Worm (Caenorhabditis elegans) whole organism, L4 larva: ENCODE measurements around the gene ech-9.

Source experiments
- R02D3.7 ChIP-seq: fragments of 150-350 bp; sonication (generic microtip); optimal IDR thresholded peaks from 3 replicates; lab custom pipeline; 2014; ENCODE audit warnings: missing biosample characterization, missing genetic modification characterization
- T26A8.4 ChIP-seq: fragments of 200-800 bp; sonication (Bioruptor generic); IDR thresholded peaks from 2 replicates; pipeline ENCODE4 v1.3.6; 2022; ENCODE audit warnings: missing genetic modification characterization, missing compliant biosample characterization
- Y5F2A.4 ChIP-seq: fragments of 200-800 bp; sonication (Bioruptor generic); optimal IDR thresholded peaks from 2 replicates; lab custom pipeline; 2018; ENCODE audit warnings: mild to moderate bottlenecking, missing genetic modification characterization, missing compliant biosample characterization
- Y75B8A.6 ChIP-seq: fragments of 200-800 bp; sonication (Bioruptor generic); IDR thresholded peaks from 2 replicates; pipeline ENCODE4 v1.3.6; 2022; ENCODE audit warnings: missing genetic modification reagents, missing genetic modification characterization, missing compliant biosample characterization
- ZK337.2 ChIP-seq: fragments of 200-800 bp; sonication (Bioruptor generic); IDR thresholded peaks from 2 replicates; pipeline ENCODE4 v1.3.6; 2022; ENCODE audit warnings: missing genetic modification reagents, missing genetic modification characterization, missing compliant biosample characterization
- aha-1 ChIP-seq: fragments of 150-350 bp; peaks from one replicate; lab custom pipeline; 2014; ENCODE audit warnings: missing biosample characterization, missing genetic modification characterization
- aly-2 ChIP-seq: sonication (generic microtip); optimal IDR thresholded peaks from 2 replicates; lab custom pipeline; 2018; ENCODE audit warnings: missing biosample characterization, missing genetic modification characterization
- ceh-44 ChIP-seq: fragments of 200-800 bp; sonication (Bioruptor generic); IDR thresholded peaks from 2 replicates; pipeline ENCODE4 v1.3.6; 2022; ENCODE audit warnings: missing genetic modification reagents, missing genetic modification characterization, missing compliant biosample characterization
- ces-1 ChIP-seq: fragments of 150-350 bp; sonication (generic microtip); optimal IDR thresholded peaks from 4 replicates; lab custom pipeline; 2014; ENCODE audit warnings: missing biosample characterization, missing genetic modification reagents, missing genetic modification characterization
- daf-16 ChIP-seq, 3 experiments: sonication (generic microtip); optimal IDR thresholded peaks; 2 replicates each; lab custom pipeline; 2016 to 2017; ENCODE audit warnings: missing genetic modification characterization in 3 of 3, missing genetic modification reagents in 3 of 3, mild to moderate bottlenecking in 2 of 3, missing compliant biosample characterization in 2 of 3, missing biosample characterization in 1 of 3, moderate library complexity in 1 of 3
- dmd-6 ChIP-seq: fragments of 200-800 bp; sonication (Bioruptor generic); IDR thresholded peaks from 2 replicates; pipeline ENCODE4 v1.3.6; 2022; ENCODE audit warnings: missing genetic modification reagents, missing genetic modification characterization, missing compliant biosample characterization
- dmd-9 ChIP-seq: fragments of 200-800 bp; sonication (Bioruptor generic); IDR thresholded peaks from 2 replicates; pipeline ENCODE4 v1.3.6; 2022; ENCODE audit warnings: missing genetic modification reagents, missing genetic modification characterization, missing compliant biosample characterization
- dpl-1 ChIP-seq: fragments of 150-350 bp; optimal IDR thresholded peaks from 2 replicates; lab custom pipeline; 2014; ENCODE audit warnings: missing biosample characterization, missing genetic modification reagents, missing genetic modification characterization
- duxl-1 ChIP-seq: sonication (generic microtip); optimal IDR thresholded peaks from 2 replicates; lab custom pipeline; 2016; ENCODE audit warnings: mild to moderate bottlenecking, missing genetic modification characterization, moderate library complexity, missing compliant biosample characterization; ENCODE audit not compliant: poor library complexity
- dve-1 ChIP-seq: sonication (generic microtip); optimal IDR thresholded peaks from 2 replicates; lab custom pipeline; 2017; ENCODE audit warnings: antibody characterized with exemption, mild to moderate bottlenecking, missing genetic modification characterization, missing compliant biosample characterization; ENCODE audit not compliant: insufficient read depth
- egl-43 ChIP-seq: fragments of 200-800 bp; sonication (Bioruptor generic); IDR thresholded peaks from 2 replicates; pipeline ENCODE4 v1.3.6; 2022; ENCODE audit warnings: missing genetic modification reagents, missing genetic modification characterization, missing compliant biosample characterization
- hlh-11 ChIP-seq: fragments of 200-800 bp; sonication (Bioruptor generic); optimal IDR thresholded peaks from 2 replicates; lab custom pipeline; 2018; ENCODE audit warnings: mild to moderate bottlenecking, missing genetic modification characterization, missing compliant biosample characterization
- hlh-30 ChIP-seq: sonication (generic microtip); optimal IDR thresholded peaks from 2 replicates; lab custom pipeline; 2017; ENCODE audit warnings: antibody characterized with exemption, mild to moderate bottlenecking, missing genetic modification characterization, missing compliant biosample characterization; ENCODE audit not compliant: insufficient read depth
- lin-1 ChIP-seq: fragments of 200-800 bp; sonication (Bioruptor generic); IDR thresholded peaks from 2 replicates; pipeline ENCODE4 v1.3.6; 2022; ENCODE audit warnings: missing genetic modification reagents, missing genetic modification characterization, missing compliant biosample characterization
- lir-3 ChIP-seq: sonication (generic microtip); optimal IDR thresholded peaks from 2 replicates; lab custom pipeline; 2016; ENCODE audit warnings: mild to moderate bottlenecking, missing genetic modification characterization, missing compliant biosample characterization
- lsy-2 ChIP-seq, 2 experiments: fragments of 150-350 bp in 1 of 2; sonication (generic microtip) in 1 of 2; optimal IDR thresholded peaks; 2 replicates each; lab custom pipeline; 2014 to 2017; ENCODE audit warnings: missing biosample characterization in 2 of 2, missing genetic modification characterization in 2 of 2
- madf-5 ChIP-seq, 2 experiments: fragments of 200-800 bp; sonication (Bioruptor generic); IDR thresholded peaks; 2 replicates each; pipeline ENCODE4 v1.3.6; 2022; ENCODE audit warnings: missing compliant biosample characterization in 2 of 2, missing genetic modification characterization in 2 of 2
- mdl-1 ChIP-seq, 2 experiments: fragments of 150-350 bp in 1 of 2; sonication (generic microtip) in 1 of 2; optimal IDR thresholded peaks; 2 replicates each; lab custom pipeline; 2014 to 2017; ENCODE audit warnings: missing biosample characterization in 2 of 2, missing genetic modification characterization in 2 of 2
- mdt-29 ChIP-seq: fragments of 200-800 bp; sonication (Bioruptor generic); IDR thresholded peaks from 2 replicates; pipeline ENCODE4 v1.3.6; 2022; ENCODE audit warnings: missing genetic modification reagents, missing genetic modification characterization, missing compliant biosample characterization
- mep-1 ChIP-seq: fragments of 150-350 bp; sonication (generic microtip); optimal IDR thresholded peaks from 3 replicates; lab custom pipeline; 2014; ENCODE audit warnings: missing biosample characterization, missing genetic modification characterization
- mes-2 ChIP-seq: sonication (generic microtip); optimal IDR thresholded peaks from 2 replicates; lab custom pipeline; 2016; ENCODE audit warnings: missing genotype, mild to moderate bottlenecking, missing genetic modification characterization, missing compliant biosample characterization; ENCODE audit not compliant: poor library complexity, severe bottlenecking
- nhr-28 ChIP-seq: fragments of 150-350 bp; optimal IDR thresholded peaks from 2 replicates; lab custom pipeline; 2014; ENCODE audit warnings: missing biosample characterization, missing genetic modification characterization
- nhr-48 ChIP-seq: sonication (generic microtip); optimal IDR thresholded peaks from 2 replicates; lab custom pipeline; 2016; ENCODE audit warnings: mild to moderate bottlenecking, missing genetic modification characterization, missing compliant biosample characterization
- nhr-77 ChIP-seq: fragments of 150-350 bp; optimal IDR thresholded peaks from 2 replicates; lab custom pipeline; 2014; ENCODE audit warnings: missing biosample characterization, missing genetic modification characterization
- php-3 ChIP-seq: fragments of 200-800 bp; sonication (Bioruptor generic); IDR thresholded peaks from 2 replicates; pipeline ENCODE4 v1.3.6; 2022; ENCODE audit warnings: missing genetic modification reagents, missing genetic modification characterization, missing compliant biosample characterization
- pqm-1 ChIP-seq: sonication (generic microtip); optimal IDR thresholded peaks from 2 replicates; lab custom pipeline; 2017; ENCODE audit warnings: missing biosample characterization, missing genetic modification characterization
- saeg-2 ChIP-seq: fragments of 200-800 bp; sonication (Bioruptor generic); IDR thresholded peaks from 2 replicates; pipeline ENCODE4 v1.3.6; 2022; ENCODE audit warnings: missing genetic modification reagents, missing genetic modification characterization, missing compliant biosample characterization
- sdz-12 ChIP-seq: fragments of 200-800 bp; sonication (Bioruptor generic); optimal IDR thresholded peaks from 2 replicates; lab custom pipeline; 2018; ENCODE audit warnings: mild to moderate bottlenecking, missing genetic modification characterization, missing compliant biosample characterization
- set-16 ChIP-seq: fragments of 200-800 bp; sonication (Bioruptor generic); IDR thresholded peaks from 2 replicates; pipeline ENCODE4 v1.3.6; 2022; ENCODE audit warnings: missing genetic modification reagents, missing genetic modification characterization, missing compliant biosample characterization
- spr-1 ChIP-seq: sonication (generic microtip); optimal IDR thresholded peaks from 2 replicates; lab custom pipeline; 2016; ENCODE audit warnings: mild to moderate bottlenecking, missing genetic modification characterization, missing compliant biosample characterization
- unc-62 ChIP-seq, 3 experiments: fragments of 150-350 bp in 1 of 3; sonication (generic microtip); optimal IDR thresholded peaks in 2 of 3; peaks in 1 of 3; 1 replicate in 1 of 3; 2 replicates in 2 of 3; lab custom pipeline; 2014 to 2017; ENCODE audit warnings: missing biosample characterization in 3 of 3, missing genetic modification characterization in 3 of 3, missing genetic modification reagents in 3 of 3, missing genotype in 1 of 3
- vab-7 ChIP-seq: fragments of 200-800 bp; sonication (Bioruptor generic); IDR thresholded peaks from 2 replicates; pipeline ENCODE4 v1.3.6; 2022; ENCODE audit warnings: missing genetic modification reagents, missing genetic modification characterization, missing compliant biosample characterization
- zip-11 ChIP-seq: fragments of 200-800 bp; sonication (Bioruptor generic); IDR thresholded peaks from 2 replicates; pipeline ENCODE4 v1.3.6; 2022; ENCODE audit warnings: missing genetic modification characterization, missing compliant biosample characterization
- zip-2 ChIP-seq: fragments of 150-350 bp; optimal IDR thresholded peaks from 2 replicates; lab custom pipeline; 2014; ENCODE audit warnings: missing biosample characterization, missing genetic modification characterization

The ech-9 gene

DNA sequence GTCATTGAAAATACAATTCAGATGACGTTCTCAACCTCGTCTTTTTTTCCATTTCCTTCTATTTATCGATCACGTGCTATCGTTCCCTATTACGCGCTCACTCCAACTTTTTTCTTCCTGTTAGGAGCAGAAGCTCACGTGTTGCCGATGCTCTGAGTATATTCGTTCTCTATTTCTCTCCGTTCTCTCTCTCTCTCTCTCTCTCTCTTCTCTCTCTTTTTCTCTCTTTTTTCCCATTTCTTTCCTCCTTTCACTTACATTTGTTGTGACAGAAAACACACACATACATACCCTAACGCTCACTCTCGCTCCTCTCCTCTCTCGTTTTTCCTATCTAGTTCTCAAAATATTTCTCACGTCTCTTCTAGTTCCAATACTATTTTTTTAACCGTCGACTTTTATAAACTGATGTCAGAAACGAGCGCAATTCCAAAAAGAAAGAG, 17.2 kb upstream of the ech-9 start (continued):
- peak; percentile 71 to 99 for TF ChIP-seq mdl-1 (tag; optimal IDR thresholded peaks at IDR 0.05; lab: Kevin White, UChicago)

DNA sequence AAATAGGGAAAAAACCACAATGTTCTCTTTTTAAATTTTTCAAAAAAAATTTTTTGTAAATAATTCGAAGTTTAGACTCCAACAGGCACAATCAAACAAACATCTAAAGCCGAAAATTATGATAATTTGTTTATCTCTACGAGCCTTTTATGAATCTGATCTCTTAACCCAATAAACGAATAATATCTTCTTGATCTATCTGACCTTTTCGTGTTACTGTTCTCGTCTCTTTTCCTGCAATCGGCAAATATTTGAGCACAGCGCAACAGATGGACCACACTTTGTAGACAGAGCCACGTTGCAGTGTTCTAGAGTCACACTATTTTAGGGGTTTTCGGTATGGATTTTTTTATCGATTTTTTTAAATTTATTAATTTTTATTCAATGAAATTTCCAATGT, 16.6 kb upstream of the ech-9 start:
- TF ChIP-seq T26A8.4 (GFP tag; lab: Robert Waterston, UW): no peak
- peak; percentile 6 for TF ChIP-seq aha-1 (tag; lab: Kevin White, UChicago)

DNA sequence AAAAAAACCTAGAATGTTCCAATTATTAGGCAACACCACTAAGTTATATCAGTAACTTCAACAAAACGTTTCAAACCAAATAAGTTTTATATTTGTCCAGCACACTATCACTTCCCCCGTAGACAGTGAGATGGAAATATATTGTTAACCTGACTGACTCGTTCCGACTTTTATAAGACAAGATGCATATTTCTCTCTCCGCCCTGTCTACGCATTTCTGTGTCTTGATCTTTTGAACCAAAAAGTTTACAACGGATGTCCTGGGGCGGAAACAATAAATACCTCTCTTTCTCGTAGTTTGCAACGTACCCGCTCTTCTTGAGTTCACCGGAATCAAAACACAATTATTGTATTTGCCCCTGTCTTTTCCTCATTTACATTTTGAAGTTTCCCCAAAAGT, 16.1 kb upstream of the ech-9 start:
- TF ChIP-seq nhr-28 (tag; lab: Kevin White, UChicago) (peak; percentile 27), daf-16 (GFP tag; optimal IDR thresholded peaks at IDR 0.05; lab: Kevin White, UChicago) (no peak), daf-16 (tag; optimal IDR thresholded peaks at IDR 0.05; lab: Kevin White, UChicago) (peak; percentile 33), mep-1 (tag; lab: Kevin White, UChicago) (no peak)

DNA sequence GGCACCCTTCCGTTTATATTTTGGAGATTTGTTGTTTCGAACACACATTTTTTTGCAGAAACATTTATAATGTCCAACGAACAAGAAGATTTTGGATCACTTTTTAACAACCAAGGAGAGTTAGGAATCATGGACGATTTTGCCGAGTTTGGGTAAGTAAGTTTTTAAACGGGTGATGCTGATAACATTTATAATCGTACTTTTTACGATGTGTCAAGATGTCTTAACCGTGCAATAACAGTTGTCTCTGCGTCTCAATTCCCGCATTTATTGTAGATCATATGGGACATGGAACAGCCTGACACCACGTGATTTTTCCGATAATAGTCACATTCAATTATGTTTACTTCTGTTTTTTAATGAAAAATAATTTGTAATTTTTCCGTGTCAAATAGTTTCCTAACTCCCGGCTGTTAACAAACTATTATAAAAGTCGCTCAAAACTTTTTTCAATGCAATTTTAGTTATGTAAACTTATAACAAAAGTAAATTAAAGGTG, 15.5 kb upstream of the ech-9 start, which contains the start of gene daf-14:
daf-14 (plus strand) TSS at position 51 of the 499 bp plus-strand sequence.
- TF ChIP-seq hlh-30 (tag; lab: Kevin White, UChicago) (peak; percentile 81), nhr-48 (tag; lab: Kevin White, UChicago) (peak; percentile 20), ZK337.2 (GFP tag; lab: Robert Waterston, UW) (no peak), unc-62 (GFP tag; optimal IDR thresholded peaks at IDR 0.05 in 1 of 2; lab: Kevin White, UChicago) (peak in 1 of 2 experiments; percentile 12), unc-62 (tag; optimal IDR thresholded peaks at IDR 0.05; lab: Kevin White, UChicago) (no peak), lin-1 (GFP tag; lab: Robert Waterston, UW) (no peak), lsy-2 (tag; optimal IDR thresholded peaks at IDR 0.05; lab: Kevin White, UChicago) (peak in 1 of 2 experiments; percentile 33), zip-11 (GFP tag; lab: Robert Waterston, UW) (no peak), aly-2 (tag; lab: Kevin White, UChicago) (no peak), php-3 (GFP tag; lab: Robert Waterston, UW) (peak; percentile 49; the same call in 1 of the 2 replicates), Y75B8A.6 (GFP tag; lab: Robert Waterston, UW) (no peak), nhr-28 (tag; lab: Kevin White, UChicago) (peak; percentile 50), dpl-1 (peak; percentile 15), saeg-2 (GFP tag; lab: Robert Waterston, UW) (no peak), nhr-77 (tag; lab: Kevin White, UChicago) (peak; percentile 30), dmd-9 (GFP tag; lab: Robert Waterston, UW) (no peak), dve-1 (tag; lab: Kevin White, UChicago) (peak; percentile 77), Y5F2A.4 (no peak), hlh-11 (tag; lab: Kevin White, UChicago) (peak; percentile 65), duxl-1 (tag; lab: Kevin White, UChicago) (peak; percentile 25), set-16 (no peak), aha-1 (tag; lab: Kevin White, UChicago) (peak; percentile 74), dmd-6 (GFP tag; lab: Robert Waterston, UW) (peak; percentile 52), daf-16 (GFP tag; optimal IDR thresholded peaks at IDR 0.05; lab: Kevin White, UChicago) (no peak), daf-16 (tag; optimal IDR thresholded peaks at IDR 0.05; lab: Kevin White, UChicago) (peak; percentile 82), pqm-1 (tag; lab: Kevin White, UChicago) (no peak)

DNA sequence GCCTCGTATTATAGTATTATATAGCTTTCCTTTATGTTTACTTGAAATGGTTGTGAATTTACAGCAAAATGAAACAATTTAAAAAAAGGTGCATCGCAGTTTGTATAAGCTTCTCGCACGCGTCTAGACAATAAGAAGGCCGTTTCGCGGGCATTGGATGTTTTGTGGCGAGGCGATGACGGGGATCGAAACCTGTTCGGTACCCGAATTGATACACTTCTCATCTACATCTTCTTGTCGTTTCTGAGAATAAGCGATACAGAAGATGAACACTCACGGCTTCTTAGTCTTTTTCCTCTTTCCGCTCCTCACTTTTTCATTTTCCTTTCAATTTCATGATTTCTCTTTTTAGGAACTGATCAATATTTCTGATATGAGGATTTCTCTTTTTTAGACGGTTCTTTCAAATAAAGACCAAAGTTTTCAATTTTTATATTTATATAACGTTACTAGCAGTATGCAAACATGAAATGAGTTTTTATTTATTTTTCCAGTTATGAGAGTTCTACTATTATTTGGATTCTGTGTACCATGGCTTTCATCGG, 10.6 kb upstream of the ech-9 start, which contains the start of gene F01G10.10:
F01G10.10 (plus strand) TSS at position 495 of the 545 bp plus-strand sequence.
- TF ChIP-seq mep-1 (tag; lab: Kevin White, UChicago) (peak; percentile 40), nhr-77 (tag; lab: Kevin White, UChicago) (no peak), spr-1 (peak; percentile 5), vab-7 (GFP tag; lab: Robert Waterston, UW) (no peak), nhr-28 (tag; lab: Kevin White, UChicago) (peak; percentile 13), madf-5 (GFP tag; IDR thresholded peaks at IDR 0.05; lab: Robert Waterston, UW) (no peak), egl-43 (GFP tag; lab: Robert Waterston, UW) (peak; percentile 42; the same call in 1 of the 2 replicates), ces-1 (no peak), R02D3.7 (tag; lab: Kevin White, UChicago) (no peak), zip-2 (no peak), ceh-44 (GFP tag; lab: Robert Waterston, UW) (no peak), aha-1 (tag; lab: Kevin White, UChicago) (peak; percentile 2), sdz-12 (GFP tag; lab: Kevin White, UChicago) (no peak), dmd-6 (GFP tag; lab: Robert Waterston, UW) (no peak), hlh-11 (tag; lab: Kevin White, UChicago) (peak; percentile 9), lir-3 (tag; lab: Kevin White, UChicago) (no peak), mdt-29 (GFP tag; lab: Robert Waterston, UW) (no peak), mes-2 (tag; lab: Kevin White, UChicago) (peak; percentile 33), lsy-2 (tag; optimal IDR thresholded peaks at IDR 0.05; lab: Kevin White, UChicago) (no peak)
